Worm (Caenorhabditis elegans): ENCODE measurements around the gene clec-247.

DNA sequence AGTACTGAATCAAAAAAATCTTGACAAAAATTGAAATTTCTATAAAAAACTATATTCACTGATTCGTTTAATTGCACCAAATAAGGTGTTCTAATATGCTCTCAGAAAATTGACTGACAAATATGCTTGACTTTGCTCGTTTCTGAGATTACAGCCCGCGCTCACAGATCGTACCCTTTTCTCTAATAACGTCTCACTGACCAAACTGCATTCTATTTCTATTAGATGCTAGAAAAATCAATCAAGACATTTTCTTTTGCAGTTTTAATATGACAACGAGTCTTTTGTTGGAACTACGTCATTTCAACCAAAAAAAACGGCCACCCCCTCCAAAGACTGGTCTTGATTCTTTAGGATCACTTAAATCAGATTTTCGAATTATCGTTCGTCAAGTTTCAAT is at the start of gene clec-247:
- TF ChIP-seq nhr-12 (tag; optimal IDR thresholded peaks at IDR 0.05) (no peak), nhr-237 (tag; optimal IDR thresholded peaks at IDR 0.05) (no peak), nhr-76 (tag; optimal IDR thresholded peaks at IDR 0.05) (no peak), lin-13 (tag; optimal IDR thresholded peaks at IDR 0.05) (no peak), unc-62 (GFP tag; optimal IDR thresholded peaks at IDR 0.05) (no peak), elt-3 (tag; optimal IDR thresholded peaks at IDR 0.05) (no peak), pha-4 (tag; optimal IDR thresholded peaks at IDR 0.05) (no peak), elt-1 (tag; optimal IDR thresholded peaks at IDR 0.05; ENCODE audit: borderline replicate concordance, insufficient read depth) (no peak), nhr-28 (tag; optimal IDR thresholded peaks at IDR 0.05) (no peak), lsy-2 (tag; optimal IDR thresholded peaks at IDR 0.05) (no peak)

All from whole organism, mixed stage, embryonic.